Worm (Caenorhabditis elegans) whole organism, young adult: ENCODE measurements around the gene hil-4.

ENCODE experiments used
- F39B2.1 ChIP-seq: fragments of 200-800 bp; sonication (Bioruptor generic); IDR thresholded peaks from 2 replicates; pipeline ENCODE4 v1.3.6; 2022; ENCODE audit warnings: missing genetic modification reagents, missing genetic modification characterization, missing compliant biosample characterization
- F52B5.7 ChIP-seq: sonication (generic microtip); optimal IDR thresholded peaks from 2 replicates; lab custom pipeline; 2016; ENCODE audit warnings: mild to moderate bottlenecking, missing genetic modification characterization, missing compliant biosample characterization
- F57A8.1 ChIP-seq: fragments of 200-800 bp; sonication (Bioruptor generic); optimal IDR thresholded peaks from 2 replicates; lab custom pipeline; 2018; ENCODE audit warnings: mild to moderate bottlenecking, missing genetic modification characterization, moderate library complexity, missing compliant biosample characterization
- Y67H2A.10 ChIP-seq: fragments of 200-800 bp; sonication (Bioruptor generic); conservative IDR thresholded peaks from 2 replicates; pipeline ENCODE4 v1.3.6; 2022; ENCODE audit warnings: missing genetic modification reagents, missing genetic modification characterization, missing compliant biosample characterization
- Y95B8A.8 ChIP-seq: fragments of 200-800 bp; sonication (Bioruptor generic); IDR thresholded peaks from 2 replicates; pipeline ENCODE4 v1.3.6; 2022; ENCODE audit warnings: missing genetic modification reagents, missing genetic modification characterization, missing compliant biosample characterization
- aptf-2 ChIP-seq: fragments of 200-800 bp; sonication (Bioruptor generic); conservative IDR thresholded peaks from 2 replicates; pipeline ENCODE4 v1.3.6; 2022; ENCODE audit warnings: missing genetic modification reagents, missing genetic modification characterization, missing compliant biosample characterization
- atf-7 ChIP-seq: sonication (generic microtip); optimal IDR thresholded peaks from 2 replicates; lab custom pipeline; 2017; ENCODE audit warnings: mild to moderate bottlenecking, missing genetic modification characterization, missing compliant biosample characterization
- athp-1 ChIP-seq: sonication (generic microtip); optimal IDR thresholded peaks from 2 replicates; lab custom pipeline; 2017; ENCODE audit warnings: mild to moderate bottlenecking, missing genetic modification characterization, missing compliant biosample characterization
- attf-5 ChIP-seq: fragments of 200-800 bp; sonication (Bioruptor generic); optimal IDR thresholded peaks from 2 replicates; lab custom pipeline; 2018; ENCODE audit warnings: mild to moderate bottlenecking, missing genetic modification characterization, missing compliant biosample characterization
- bed-1 ChIP-seq: fragments of 200-800 bp; sonication (Bioruptor generic); IDR thresholded peaks from 2 replicates; pipeline ENCODE4 v1.3.6; 2022; ENCODE audit warnings: missing genetic modification reagents, missing genetic modification characterization, missing compliant biosample characterization
- ccch-3 ChIP-seq: fragments of 200-800 bp; sonication (Bioruptor generic); optimal IDR thresholded peaks from 2 replicates; lab custom pipeline; 2018; ENCODE audit warnings: mild to moderate bottlenecking, missing genetic modification characterization, missing compliant biosample characterization
- ceh-27 ChIP-seq: fragments of 200-800 bp; sonication (Bioruptor generic); optimal IDR thresholded peaks from 2 replicates; lab custom pipeline; 2018; ENCODE audit warnings: mild to moderate bottlenecking, missing genetic modification characterization, moderate library complexity, missing compliant biosample characterization
- dpff-1 ChIP-seq: sonication (generic microtip); optimal IDR thresholded peaks from 2 replicates; lab custom pipeline; 2017; ENCODE audit warnings: mild to moderate bottlenecking, missing genetic modification characterization, missing compliant biosample characterization
- dpl-1 ChIP-seq: fragments of 150-350 bp; optimal IDR thresholded peaks from 2 replicates; lab custom pipeline; 2014; ENCODE audit warnings: missing biosample characterization, missing genetic modification reagents, missing genetic modification characterization
- egl-18 ChIP-seq: fragments of 200-800 bp; sonication (Bioruptor generic); IDR thresholded peaks from 2 replicates; pipeline ENCODE4 v1.3.6; 2022; ENCODE audit warnings: missing genetic modification reagents, missing genetic modification characterization, missing compliant biosample characterization
- egl-44 ChIP-seq: fragments of 200-800 bp; sonication (Bioruptor generic); IDR thresholded peaks from 2 replicates; pipeline ENCODE4 v1.3.6; 2022; ENCODE audit warnings: missing genetic modification reagents, missing genetic modification characterization, missing compliant biosample characterization
- ets-4 ChIP-seq: fragments of 200-800 bp; sonication (Bioruptor generic); optimal IDR thresholded peaks from 2 replicates; lab custom pipeline; 2018; ENCODE audit warnings: mild to moderate bottlenecking, missing genetic modification characterization, missing compliant biosample characterization
- hlh-12 ChIP-seq: sonication (generic microtip); optimal IDR thresholded peaks from 2 replicates; lab custom pipeline; 2016; ENCODE audit warnings: missing genetic modification characterization, missing compliant biosample characterization
- hmg-20 ChIP-seq: fragments of 200-800 bp; sonication (Bioruptor generic); IDR thresholded peaks from 2 replicates; pipeline ENCODE4 v1.3.6; 2022; ENCODE audit warnings: missing genetic modification reagents, missing genetic modification characterization, missing compliant biosample characterization
- lag-1 ChIP-seq: fragments of 200-800 bp; sonication (Bioruptor generic); IDR thresholded peaks from 2 replicates; pipeline ENCODE4 v1.3.6; 2022; ENCODE audit warnings: missing genetic modification reagents, missing genetic modification characterization, missing compliant biosample characterization
- lin-35 ChIP-seq, 3 experiments: fragments of 150-350 bp in 2 of 3; sonication (generic microtip) in 1 of 3; optimal IDR thresholded peaks; 2 replicates each; lab custom pipeline; 2014 to 2018; ENCODE audit warnings: missing biosample characterization in 3 of 3, missing genetic modification characterization in 3 of 3, missing genetic modification reagents in 3 of 3
- lir-1 ChIP-seq: fragments of 200-800 bp; sonication (Bioruptor generic); conservative IDR thresholded peaks from 2 replicates; pipeline ENCODE4 v1.3.6; 2022; ENCODE audit warnings: missing genetic modification reagents, missing genetic modification characterization, missing compliant biosample characterization
- madf-6 ChIP-seq: fragments of 200-800 bp; sonication (Bioruptor generic); IDR thresholded peaks from 2 replicates; pipeline ENCODE4 v1.3.6; 2022; ENCODE audit warnings: missing genetic modification reagents, missing genetic modification characterization, missing compliant biosample characterization
- mel-28 ChIP-seq: sonication (generic microtip); optimal IDR thresholded peaks from 2 replicates; lab custom pipeline; 2016; ENCODE audit warnings: borderline replicate concordance, mild to moderate bottlenecking, missing genetic modification characterization, missing compliant biosample characterization
- mxl-1 ChIP-seq: sonication (generic microtip); optimal IDR thresholded peaks from 2 replicates; lab custom pipeline; 2016; ENCODE audit warnings: missing genetic modification characterization, missing compliant biosample characterization
- nfya-1 ChIP-seq: sonication (generic microtip); optimal IDR thresholded peaks from 2 replicates; lab custom pipeline; 2017; ENCODE audit warnings: antibody characterized with exemption, missing compliant biosample characterization, missing genetic modification characterization, borderline replicate concordance; ENCODE audit not compliant: insufficient read depth
- nfya-2 ChIP-seq: fragments of 200-800 bp; sonication (Bioruptor generic); IDR thresholded peaks from 2 replicates; pipeline ENCODE4 v1.3.6; 2022; ENCODE audit warnings: missing genetic modification reagents, missing genetic modification characterization, missing compliant biosample characterization
- nhr-120 ChIP-seq: fragments of 200-800 bp; sonication (Bioruptor generic); IDR thresholded peaks from 2 replicates; pipeline ENCODE4 v1.3.6; 2022; ENCODE audit warnings: missing genetic modification characterization, missing compliant biosample characterization
- nhr-179 ChIP-seq: sonication (generic microtip); optimal IDR thresholded peaks from 2 replicates; lab custom pipeline; 2016; ENCODE audit warnings: mild to moderate bottlenecking, missing genetic modification characterization, missing compliant biosample characterization
- pbrm-1 ChIP-seq: fragments of 200-800 bp; sonication (Bioruptor generic); IDR thresholded peaks from 2 replicates; pipeline ENCODE4 v1.3.6; 2022; ENCODE audit warnings: missing genetic modification reagents, missing genetic modification characterization, missing compliant biosample characterization
- pha-4 ChIP-seq: fragments of 150-350 bp; sonication (generic microtip); optimal IDR thresholded peaks from 2 replicates; lab custom pipeline; 2014; ENCODE audit warnings: missing biosample characterization, missing genetic modification reagents, missing genetic modification characterization
- sea-2 ChIP-seq: fragments of 200-800 bp; sonication (Bioruptor generic); IDR thresholded peaks from 2 replicates; pipeline ENCODE4 v1.3.6; 2022; ENCODE audit warnings: missing genetic modification characterization, missing compliant biosample characterization
- sptf-2 ChIP-seq: fragments of 200-800 bp; sonication (Bioruptor generic); optimal IDR thresholded peaks from 2 replicates; lab custom pipeline; 2018; ENCODE audit warnings: mild to moderate bottlenecking, missing genetic modification characterization, missing compliant biosample characterization
- xnd-1 ChIP-seq: sonication (generic microtip); optimal IDR thresholded peaks from 2 replicates; lab custom pipeline; 2016; ENCODE audit warnings: missing genotype, missing genetic modification reagents, missing genetic modification characterization, missing compliant biosample characterization
- ztf-3 ChIP-seq: fragments of 200-800 bp; sonication (Bioruptor generic); optimal IDR thresholded peaks from 2 replicates; lab custom pipeline; 2018; ENCODE audit warnings: mild to moderate bottlenecking, missing genetic modification characterization, missing compliant biosample characterization

Gene hil-4

ce11 chrV:4788823-4789222 lies 34.7 kb downstream of the hil-4 start, which contains the start of gene R02F11.10 (continued):
- TF ChIP-seq dpff-1 (tag; lab: Kevin White, UChicago) (no peak), Y95B8A.8 (GFP tag; lab: Robert Waterston, UW) (no peak), madf-6 (GFP tag; lab: Robert Waterston, UW) (no peak), aptf-2 (no peak)

DNA sequence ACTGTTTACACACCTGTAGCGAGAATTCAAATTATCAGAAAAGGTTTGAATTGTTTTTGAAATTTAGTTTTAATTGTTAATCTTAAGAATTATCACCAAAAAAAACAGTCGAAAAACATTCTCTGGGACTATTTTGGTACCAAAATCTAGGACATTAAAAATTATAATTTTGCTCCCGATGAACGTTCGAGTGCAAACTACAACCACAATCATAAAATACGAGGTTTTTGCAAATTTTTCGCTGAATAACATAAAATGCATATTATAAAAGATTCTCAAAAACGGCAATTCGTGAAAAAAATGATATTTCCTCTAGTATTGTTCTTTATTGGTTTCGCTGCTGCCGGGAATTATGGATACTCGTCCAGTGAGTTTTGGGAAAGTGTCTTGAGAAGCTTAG lies 36.3 kb downstream of the hil-4 start, which contains the start of gene R02F11.12:
Gene R02F11.12 (plus strand): TSS at position 301 of the 400 bp plus-strand sequence.
- TF ChIP-seq F57A8.1 (GFP tag; lab: Kevin White, UChicago) (no peak), mel-28 (tag; lab: Kevin White, UChicago) (no peak), sptf-2 (GFP tag; lab: Kevin White, UChicago) (no peak), ceh-27 (GFP tag; lab: Kevin White, UChicago) (no peak), atf-7 (tag; lab: Kevin White, UChicago) (no peak), nfya-1 (tag; lab: Kevin White, UChicago) (no peak), Y67H2A.10 (GFP tag; lab: Robert Waterston, UW) (no peak), nfya-2 (GFP tag; lab: Robert Waterston, UW) (no peak), ets-4 (GFP tag; lab: Kevin White, UChicago) (no peak), pha-4 (tag; lab: Kevin White, UChicago) (no peak), F39B2.1 (GFP tag; lab: Robert Waterston, UW) (no peak), pbrm-1 (GFP tag; lab: Robert Waterston, UW) (no peak), madf-6 (GFP tag; lab: Robert Waterston, UW) (no peak), egl-18 (GFP tag; lab: Robert Waterston, UW) (no peak), lag-1 (GFP tag; lab: Robert Waterston, UW) (no peak), bed-1 (no peak)

DNA sequence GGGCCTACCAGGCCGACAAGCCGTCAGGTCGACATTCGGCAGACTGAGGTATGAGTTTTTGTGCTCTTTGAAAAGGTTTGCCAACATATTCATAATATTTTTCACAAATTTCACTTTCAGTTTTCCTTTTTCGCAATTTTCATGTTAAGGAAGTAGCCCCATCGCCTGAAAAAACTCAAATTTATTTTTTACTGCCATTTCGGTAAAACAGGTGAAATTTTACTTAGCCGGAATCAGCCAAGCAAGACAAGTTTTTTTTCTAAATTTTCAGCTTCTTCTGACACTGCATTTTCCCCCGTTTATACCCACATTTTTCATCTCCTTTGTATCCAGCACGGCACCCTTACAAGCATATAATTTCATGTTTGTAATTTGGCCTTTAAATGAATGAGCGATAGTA lies 37.5 kb downstream of the hil-4 start, which contains the start of gene R02F11.11:
Gene R02F11.11 (plus strand): TSS at position 301 of the 400 bp plus-strand sequence.
- TF ChIP-seq dpl-1 (GFP tag; lab: Kevin White, UChicago) (no peak), ceh-27 (GFP tag; lab: Kevin White, UChicago) (no peak), nhr-120 (GFP tag; lab: Robert Waterston, UW) (no peak), athp-1 (tag; lab: Kevin White, UChicago) (no peak), sea-2 (no peak), hmg-20 (GFP tag; lab: Robert Waterston, UW) (no peak), ztf-3 (GFP tag; lab: Kevin White, UChicago) (no peak), mel-28 (tag; lab: Kevin White, UChicago) (no peak), attf-5 (no peak), mxl-1 (tag; lab: Kevin White, UChicago) (no peak), egl-44 (GFP tag; lab: Robert Waterston, UW) (no peak), F52B5.7 (tag; lab: Kevin White, UChicago) (no peak), lin-35 (GFP tag; optimal IDR thresholded peaks at IDR 0.05; lab: Kevin White, UChicago) (no peak), ccch-3 (GFP tag; lab: Kevin White, UChicago) (no peak), sptf-2 (GFP tag; lab: Kevin White, UChicago) (no peak), nhr-179 (tag; lab: Kevin White, UChicago) (no peak), xnd-1 (no peak), hlh-12 (tag; lab: Kevin White, UChicago) (no peak), dpff-1 (tag; lab: Kevin White, UChicago) (no peak), lir-1 (no peak)
